Fruit fly (Drosophila melanogaster): ENCODE data around the gene CG34278.

DNA sequence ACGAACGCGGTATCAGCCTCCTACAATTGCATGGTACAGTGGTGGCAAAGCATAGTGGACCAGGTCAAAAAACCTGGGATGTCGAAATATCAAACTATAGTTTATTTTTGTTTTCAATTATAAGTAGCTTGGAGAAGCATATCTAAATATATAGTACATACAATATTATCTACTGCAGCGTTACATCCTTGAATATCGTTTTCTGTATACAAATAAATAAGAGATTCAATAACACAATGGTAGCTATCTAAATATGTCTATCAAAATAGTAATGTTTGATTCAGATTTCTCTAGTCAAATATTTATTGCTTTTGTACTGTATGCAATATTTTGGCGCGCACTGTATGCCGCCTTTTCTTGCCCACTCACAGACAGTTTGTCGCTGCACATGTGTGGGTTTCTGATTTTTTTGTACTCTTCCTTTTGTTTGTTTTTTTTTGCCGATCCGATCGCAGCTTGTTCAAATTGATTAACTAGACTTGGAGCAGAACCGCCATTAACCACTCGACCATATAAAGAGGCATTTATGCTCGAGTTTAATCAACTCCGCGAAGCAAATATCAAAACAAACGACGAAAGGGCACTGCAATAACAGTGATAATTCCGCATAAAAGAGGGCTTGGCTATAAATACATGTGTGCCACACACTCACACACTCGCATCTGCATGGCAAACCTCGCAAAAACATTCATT is 39.5 kb upstream of the CG34278 start:
- no peak for TF ChIP-seq CTCF (optimal IDR thresholded peaks at IDR 0.05)
- no peak for TF ChIP-seq CG8478 (optimal IDR thresholded peaks at IDR 0.05)

Measured in S2 (cell line).